Fruit fly (Drosophila melanogaster): ENCODE data around the gene tplus3a.

- TF ChIP-seq Myc (optimal IDR thresholded peaks at IDR 0.05), result peak; percentile 11
- TF ChIP-seq Rel (GFP tag; optimal IDR thresholded peaks at IDR 0.05), result no peak
- TF ChIP-seq Rel (tag; optimal IDR thresholded peaks at IDR 0.05), result no peak
- no peak for TF ChIP-seq Jra (GFP tag; optimal IDR thresholded peaks at IDR 0.05)
- TF ChIP-seq pan (optimal IDR thresholded peaks at IDR 0.05), result no peak
- no peak for TF ChIP-seq fru (GFP tag; optimal IDR thresholded peaks at IDR 0.05)
- peak; percentile 92 for TF ChIP-seq lola (GFP tag; optimal IDR thresholded peaks at IDR 0.05)
- TF ChIP-seq Dfd (GFP tag; optimal IDR thresholded peaks at IDR 0.05), result no peak
- no peak for TF ChIP-seq tai (GFP tag; optimal IDR thresholded peaks at IDR 0.05)
Measured at dm6 chr2L:22121651-22122165, 50.8 kb downstream of the tplus3a start.
